Fruit fly (Drosophila melanogaster) whole organism, adult: ENCODE measurements around the gene Tsp66E.
A peak's percentile ranks its signal among the peaks of the same experiment; 100 is the strongest.

Source experiments
- CG11617 ChIP-seq: fragments of 200-800 bp; sonication (Bioruptor generic); optimal IDR thresholded peaks from 2 replicates; lab custom pipeline; 2017; ENCODE audit warnings: mild to moderate bottlenecking, missing biosample characterization, missing genetic modification reagents, missing genetic modification characterization
- CG12768 ChIP-seq: fragments of 200-800 bp; sonication (Bioruptor generic); optimal IDR thresholded peaks from 2 replicates; lab custom pipeline; 2017; ENCODE audit warnings: missing biosample characterization, missing genetic modification characterization, mild to moderate bottlenecking, moderate library complexity, missing genetic modification reagents
- CG14711 ChIP-seq: fragments of 200-800 bp; sonication (Bioruptor generic); optimal IDR thresholded peaks from 2 replicates; lab custom pipeline; 2018; ENCODE audit warnings: missing biosample characterization, mild to moderate bottlenecking, missing genetic modification characterization, moderate library complexity
- CG1620 ChIP-seq: fragments of 200-800 bp; sonication (Bioruptor generic); optimal IDR thresholded peaks from 2 replicates; lab custom pipeline; 2016; ENCODE audit warnings: missing biosample characterization, missing genetic modification characterization
- CG33017 ChIP-seq: fragments of 200-800 bp; sonication (Bioruptor generic); optimal IDR thresholded peaks from 2 replicates; lab custom pipeline; 2018; ENCODE audit warnings: missing biosample characterization, mild to moderate bottlenecking, missing genetic modification characterization, moderate library complexity
- CG5204 ChIP-seq: fragments of 200-800 bp; sonication (Bioruptor generic); optimal IDR thresholded peaks from 2 replicates; lab custom pipeline; 2016; ENCODE audit warnings: missing biosample characterization, missing genetic modification characterization
- CG7045 ChIP-seq: fragments of 200-800 bp; sonication (Bioruptor generic); optimal IDR thresholded peaks from 2 replicates; lab custom pipeline; 2017; ENCODE audit warnings: missing biosample characterization, mild to moderate bottlenecking, missing genetic modification characterization
- CG7101 ChIP-seq: fragments of 200-800 bp; sonication (Bioruptor generic); optimal IDR thresholded peaks from 2 replicates; lab custom pipeline; 2018; ENCODE audit warnings: missing biosample characterization, mild to moderate bottlenecking, missing genetic modification characterization, moderate library complexity
- Clk ChIP-seq: fragments of 200-800 bp; sonication (Bioruptor generic); optimal IDR thresholded peaks from 2 replicates; lab custom pipeline; 2017; ENCODE audit warnings: missing biosample characterization, missing genetic modification characterization
- Crg-1 ChIP-seq: fragments of 200-800 bp; sonication (Bioruptor generic); optimal IDR thresholded peaks from 2 replicates; lab custom pipeline; 2016; ENCODE audit warnings: missing biosample characterization, missing genetic modification characterization
- Hr96 ChIP-seq: fragments of 200-800 bp; sonication (Bioruptor generic); optimal IDR thresholded peaks from 2 replicates; lab custom pipeline; 2016; ENCODE audit warnings: missing biosample characterization, missing genetic modification characterization
- Mnt ChIP-seq: fragments of 200-800 bp; sonication (Bioruptor generic); optimal IDR thresholded peaks from 2 replicates; lab custom pipeline; 2016; ENCODE audit warnings: missing biosample characterization, mild to moderate bottlenecking, missing genetic modification characterization
- bab1 ChIP-seq: fragments of 200-800 bp; sonication (Bioruptor generic); optimal IDR thresholded peaks from 3 replicates; lab custom pipeline; 2019; ENCODE audit warnings: missing biosample characterization, mild to moderate bottlenecking, missing genetic modification characterization, moderate library complexity
- cic ChIP-seq: fragments of 200-800 bp; sonication (Bioruptor generic); optimal IDR thresholded peaks from 2 replicates; lab custom pipeline; 2017; ENCODE audit warnings: missing biosample characterization, mild to moderate bottlenecking, missing genetic modification characterization, moderate library complexity
- cnc ChIP-seq, 2 experiments: fragments of >200 bp; optimal IDR thresholded peaks; 2 replicates each; lab custom pipeline; 2017
- kay ChIP-seq: fragments of 200-800 bp; sonication (Bioruptor generic); peaks from one replicate; lab custom pipeline; 2016; ENCODE audit warnings: missing biosample characterization, missing genetic modification characterization, borderline replicate concordance
- ovo ChIP-seq: fragments of 200-800 bp; sonication (Bioruptor generic); optimal IDR thresholded peaks from 2 replicates; lab custom pipeline; 2016; ENCODE audit warnings: missing biosample characterization, missing genetic modification characterization
- pad ChIP-seq: fragments of 200-800 bp; sonication (Bioruptor generic); optimal IDR thresholded peaks from 3 replicates; lab custom pipeline; 2017; ENCODE audit warnings: missing biosample characterization, missing genetic modification characterization, mild to moderate bottlenecking, moderate library complexity, missing genetic modification reagents
- tj ChIP-seq: fragments of 200-800 bp; sonication (Bioruptor generic); optimal IDR thresholded peaks from 3 replicates; lab custom pipeline; 2017; ENCODE audit warnings: missing biosample characterization, mild to moderate bottlenecking, missing genetic modification characterization, moderate library complexity
- toe ChIP-seq: fragments of 200-800 bp; sonication (Bioruptor generic); optimal IDR thresholded peaks from 2 replicates; lab custom pipeline; 2016; ENCODE audit warnings: missing biosample characterization, missing genetic modification characterization

Tsp66E gene

DNA sequence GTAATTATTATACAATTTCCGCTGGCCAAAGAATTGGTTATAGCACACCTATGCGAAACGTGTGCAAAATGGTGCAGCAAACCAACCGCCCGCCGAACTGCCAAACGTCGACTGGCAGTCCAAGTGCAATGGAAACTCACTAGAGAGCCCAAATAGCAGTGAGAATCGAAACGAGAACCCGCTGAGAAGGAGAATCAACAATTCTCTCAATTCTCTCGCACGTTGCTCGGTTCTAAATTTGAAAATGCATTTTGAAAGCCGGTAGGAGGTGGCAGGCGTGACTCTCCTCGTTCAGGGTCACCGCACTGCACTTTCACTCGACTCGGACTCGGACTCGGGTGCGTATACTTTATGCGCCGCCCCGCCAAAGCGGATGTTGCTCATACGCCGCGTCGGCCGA lies 67.5 kb downstream of the Tsp66E start, which contains the start of gene CG5644:
Gene CG5644, minus strand, starts transcription at position 101 of the 400 bp plus-strand sequence.
- TF ChIP-seq tj (GFP tag; lab: Kevin White, UChicago) (peak; percentile 0), CG33017 (tag; lab: Kevin White, UChicago) (no peak)

- no peak for TF ChIP-seq Hr96 (GFP tag; lab: Kevin White, UChicago)
- TF ChIP-seq CG7045 (GFP tag; lab: Kevin White, UChicago): no peak
- TF ChIP-seq tj (GFP tag; lab: Kevin White, UChicago): no peak
- no peak for TF ChIP-seq Mnt (GFP tag; lab: Kevin White, UChicago)
- TF ChIP-seq CG33017 (tag; lab: Kevin White, UChicago): no peak
- TF ChIP-seq CG12768: no peak
- no peak for TF ChIP-seq pad
- no peak for TF ChIP-seq ovo
- no peak for TF ChIP-seq cnc (optimal IDR thresholded peaks at IDR 0.05; lab: Kevin White, UChicago)
- no peak for TF ChIP-seq CG11617 (GFP tag; lab: Kevin White, UChicago)
- no peak for TF ChIP-seq bab1
- TF ChIP-seq CG1620 (GFP tag; lab: Kevin White, UChicago): no peak
- TF ChIP-seq CG7101: no peak
- TF ChIP-seq cic (GFP tag; lab: Kevin White, UChicago): no peak
- no peak for TF ChIP-seq CG14711 (tag; lab: Kevin White, UChicago)
- no peak for TF ChIP-seq toe (GFP tag; lab: Kevin White, UChicago)
- no peak for TF ChIP-seq kay (GFP tag; lab: Kevin White, UChicago)
- TF ChIP-seq CG5204 (GFP tag; lab: Kevin White, UChicago): no peak
- TF ChIP-seq Clk (GFP tag; lab: Kevin White, UChicago): no peak
- no peak for TF ChIP-seq Crg-1 (GFP tag; lab: Kevin White, UChicago)
These were observed 69.2 kb downstream of the Tsp66E start, which contains the start of gene CG13314 for dm6 chr3L:8981495-8981894. Gene CG13314, plus strand, starts transcription at chr3L:8981795.
